Fruit fly (Drosophila melanogaster): ENCODE results near the gene CG10068.

Gene CG10068

dm6 chr3R:7162356-7163289 is 34.8 kb upstream of the CG10068 start, which contains the start of gene sas (continued):
- TF ChIP-seq Vsx2 (GFP tag; optimal IDR thresholded peaks at IDR 0.05; ENCODE audit: partially characterized antibody) (peak; percentile 69), ey (GFP tag; optimal IDR thresholded peaks at IDR 0.05) (no peak), psq (GFP tag; optimal IDR thresholded peaks at IDR 0.05) (no peak)

dm6 chr3R:7159615-7160014 is 31.8 kb upstream of the CG10068 start:
- TF ChIP-seq Hr78 (GFP tag; optimal IDR thresholded peaks at IDR 0.05) (no peak), Jra (GFP tag; optimal IDR thresholded peaks at IDR 0.05) (no peak), Hnf4 (GFP tag; optimal IDR thresholded peaks at IDR 0.05) (no peak), dl (GFP tag; optimal IDR thresholded peaks at IDR 0.05; ENCODE audit: insufficient read depth in 1 of 2, partially characterized antibody in 2 of 2) (no peak), woc (GFP tag; optimal IDR thresholded peaks at IDR 0.05) (no peak), Vsx2 (GFP tag; optimal IDR thresholded peaks at IDR 0.05; ENCODE audit: partially characterized antibody) (no peak), brk (GFP tag; optimal IDR thresholded peaks at IDR 0.05) (no peak), br (GFP tag; optimal IDR thresholded peaks at IDR 0.05) (no peak), OdsH (GFP tag; optimal IDR thresholded peaks at IDR 0.05) (no peak), psq (GFP tag; optimal IDR thresholded peaks at IDR 0.05) (no peak), Hr83 (GFP tag; optimal IDR thresholded peaks at IDR 0.05; ENCODE audit: poor library complexity, severe bottlenecking) (no peak), Dif (GFP tag; optimal IDR thresholded peaks at IDR 0.05; ENCODE audit: partially characterized antibody) (no peak), pan (optimal IDR thresholded peaks at IDR 0.05) (no peak), jim (GFP tag; optimal IDR thresholded peaks at IDR 0.05) (no peak), CG9705 (GFP tag; optimal IDR thresholded peaks at IDR 0.05) (no peak), usp (GFP tag; optimal IDR thresholded peaks at IDR 0.05) (no peak), N (GFP tag; optimal IDR thresholded peaks at IDR 0.05) (no peak)

- TF ChIP-seq foxo (GFP tag; optimal IDR thresholded peaks at IDR 0.05): no peak
- no peak for TF ChIP-seq Mio (GFP tag; optimal IDR thresholded peaks at IDR 0.05)
These were observed 29.3 kb upstream of the CG10068 start for dm6 chr3R:7157102-7157501.

dm6 chr3R:7154586-7155357 is 26.9 kb upstream of the CG10068 start, which contains the start of gene MAGE:
MAGE (minus strand) TSS chr3R:7155180.
- TF ChIP-seq Vsx2 (GFP tag; optimal IDR thresholded peaks at IDR 0.05; ENCODE audit: partially characterized antibody) (peak; percentile 22), Abd-B (GFP tag; optimal IDR thresholded peaks at IDR 0.05) (no peak)

- TF ChIP-seq Dif (GFP tag; optimal IDR thresholded peaks at IDR 0.05; ENCODE audit: partially characterized antibody): no peak
- TF ChIP-seq tai (GFP tag; optimal IDR thresholded peaks at IDR 0.05): no peak
- peak; percentile 15 for TF ChIP-seq Myc (optimal IDR thresholded peaks at IDR 0.05)
- TF ChIP-seq h (GFP tag; optimal IDR thresholded peaks at IDR 0.05): no peak
- peak; percentile 60 for TF ChIP-seq GATAd (GFP tag; optimal IDR thresholded peaks at IDR 0.05)
- peak; percentile 33 for TF ChIP-seq CG9705 (GFP tag; optimal IDR thresholded peaks at IDR 0.05)
- no peak for TF ChIP-seq lola (GFP tag; optimal IDR thresholded peaks at IDR 0.05)
- no peak for TF ChIP-seq brk (GFP tag; optimal IDR thresholded peaks at IDR 0.05)
- no peak for TF ChIP-seq rgr (GFP tag; optimal IDR thresholded peaks at IDR 0.05)
- TF ChIP-seq dsf (GFP tag; optimal IDR thresholded peaks at IDR 0.05; ENCODE audit: borderline replicate concordance): peak; percentile 33
- TF ChIP-seq Vsx2 (GFP tag; optimal IDR thresholded peaks at IDR 0.05; ENCODE audit: partially characterized antibody): no peak
- peak in 1 of 2 experiments; percentile 81 for TF ChIP-seq foxo (GFP tag; optimal IDR thresholded peaks at IDR 0.05)
- TF ChIP-seq CG32264 (GFP tag; optimal IDR thresholded peaks at IDR 0.05): no peak
- TF ChIP-seq HLH106 (tag; optimal IDR thresholded peaks at IDR 0.05): peak; percentile 77
- peak; percentile 52 for TF ChIP-seq OdsH (GFP tag; optimal IDR thresholded peaks at IDR 0.05)
- no peak for TF ChIP-seq sage (GFP tag; optimal IDR thresholded peaks at IDR 0.05)
- TF ChIP-seq ey (GFP tag; optimal IDR thresholded peaks at IDR 0.05): peak; percentile 55
- TF ChIP-seq Hr83 (GFP tag; optimal IDR thresholded peaks at IDR 0.05; ENCODE audit: poor library complexity, severe bottlenecking): peak; percentile 23
- TF ChIP-seq Hr78 (GFP tag; optimal IDR thresholded peaks at IDR 0.05): no peak
- no peak for TF ChIP-seq N (GFP tag; optimal IDR thresholded peaks at IDR 0.05)
- peak; percentile 46 for TF ChIP-seq psq (GFP tag; optimal IDR thresholded peaks at IDR 0.05)
- no peak for TF ChIP-seq Mio (GFP tag; optimal IDR thresholded peaks at IDR 0.05)
- TF ChIP-seq Sp1 (GFP tag; optimal IDR thresholded peaks at IDR 0.05): peak; percentile 51
- TF ChIP-seq Rel (GFP tag; optimal IDR thresholded peaks at IDR 0.05): no peak
- peak; percentile 13 for TF ChIP-seq Rel (tag; optimal IDR thresholded peaks at IDR 0.05)
- no peak for TF ChIP-seq CrebA (GFP tag; optimal IDR thresholded peaks at IDR 0.05; ENCODE audit: borderline replicate concordance)
- TF ChIP-seq dmrt93B (GFP tag; optimal IDR thresholded peaks at IDR 0.05): peak; percentile 69
These were observed 22.9 kb upstream of the CG10068 start, which contains the start of the genes gfzf and Sas-4 for dm6 chr3R:7150544-7151406. gfzf (minus strand) TSS chr3R:7150968. Sas-4 (plus strand) TSS chr3R:7151367.
